Worm (Caenorhabditis elegans): ENCODE measurements around the gene sec-3.

Gene sec-3

DNA sequence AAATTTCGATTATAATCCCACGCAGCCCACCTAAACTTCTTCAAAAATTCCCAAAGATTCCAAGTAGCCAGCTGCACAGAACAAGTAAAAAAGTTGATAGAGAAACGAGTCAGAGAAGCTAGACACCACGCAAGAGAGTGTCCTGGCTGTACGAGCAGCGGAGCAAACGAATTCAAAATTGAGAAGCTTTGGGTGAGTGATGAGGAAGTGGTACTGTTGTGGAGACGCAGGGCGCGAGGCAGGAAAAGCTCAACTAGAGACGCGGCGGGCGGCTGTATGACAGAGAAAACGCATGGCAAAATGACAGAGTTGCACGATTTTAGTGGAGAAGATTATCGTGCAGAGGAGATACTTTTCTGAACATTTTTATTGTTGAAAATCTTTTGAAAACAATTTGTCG, 50.4 kb downstream of the sec-3 start (continued):
- TF ChIP-seq nhr-71 (tag; optimal IDR thresholded peaks at IDR 0.05), result peak; percentile 72
- no peak for TF ChIP-seq aly-2 (tag; optimal IDR thresholded peaks at IDR 0.05)
- TF ChIP-seq unc-30 (tag; optimal IDR thresholded peaks at IDR 0.05), result no peak
- no peak for TF ChIP-seq blmp-1 (tag; optimal IDR thresholded peaks at IDR 0.05)
- TF ChIP-seq nhr-47 (tag; optimal IDR thresholded peaks at IDR 0.05), result peak; percentile 58
- TF ChIP-seq nhr-12 (tag; optimal IDR thresholded peaks at IDR 0.05), result no peak
- peak; percentile 43 for TF ChIP-seq skn-1 (tag; optimal IDR thresholded peaks at IDR 0.05)
- peak; percentile 4 to 45 for TF ChIP-seq efl-1 (optimal IDR thresholded peaks at IDR 0.05)
- TF ChIP-seq efl-1 (GFP tag; optimal IDR thresholded peaks at IDR 0.05 in 1 of 2), result peak in 1 of 2 experiments; percentile 40
- TF ChIP-seq ces-1 (GFP tag; optimal IDR thresholded peaks at IDR 0.05), result no peak
- TF ChIP-seq fos-1 (tag; optimal IDR thresholded peaks at IDR 0.05), result no peak
- peak; percentile 51 for TF ChIP-seq snu-23 (GFP tag; optimal IDR thresholded peaks at IDR 0.05)
- peak in 1 of 3 experiments; percentile 6 for TF ChIP-seq dpl-1 (GFP tag; optimal IDR thresholded peaks at IDR 0.05)
- peak; percentile 20 for TF ChIP-seq nhr-20 (tag; optimal IDR thresholded peaks at IDR 0.05)
- no peak for TF ChIP-seq ceh-8 (GFP tag; optimal IDR thresholded peaks at IDR 0.05)
- TF ChIP-seq xbp-1 (tag; optimal IDR thresholded peaks at IDR 0.05), result peak; percentile 28
- TF ChIP-seq lin-14 (GFP tag; optimal IDR thresholded peaks at IDR 0.05), result peak; percentile 86
- TF ChIP-seq rnt-1 (tag; optimal IDR thresholded peaks at IDR 0.05), result peak; percentile 76
- no peak for TF ChIP-seq nhr-11 (tag; optimal IDR thresholded peaks at IDR 0.05)
- peak; percentile 40 to 66 (median 50) for TF ChIP-seq ceh-82 (tag; optimal IDR thresholded peaks at IDR 0.05)
- peak in 1 of 2 experiments; percentile 57 for TF ChIP-seq lsy-2 (tag; optimal IDR thresholded peaks at IDR 0.05)
- no peak for TF ChIP-seq ceh-63 (GFP tag; optimal IDR thresholded peaks at IDR 0.05)
- TF ChIP-seq vab-15 (tag; optimal IDR thresholded peaks at IDR 0.05), result no peak
- no peak for TF ChIP-seq zip-4 (GFP tag; optimal IDR thresholded peaks at IDR 0.05)

- TF ChIP-seq zip-4 (GFP tag; optimal IDR thresholded peaks at IDR 0.05) (no peak), rnt-1 (tag; optimal IDR thresholded peaks at IDR 0.05) (peak; percentile 68), efl-1 (optimal IDR thresholded peaks at IDR 0.05) (no peak), efl-1 (GFP tag; optimal IDR thresholded peaks at IDR 0.05 in 1 of 2) (peak in 1 of 2 experiments; percentile 60), lin-14 (GFP tag; optimal IDR thresholded peaks at IDR 0.05) (peak; percentile 20), zag-1 (tag; optimal IDR thresholded peaks at IDR 0.05) (no peak)
Observed at ce11 chrX:3048696-3049095, 51.0 kb downstream of the sec-3 start.

ce11 chrX:3047224-3047623, 52.4 kb downstream of the sec-3 start:
- TF ChIP-seq nhr-85 (tag), result peak; percentile 31
- TF ChIP-seq nhr-77 (tag; optimal IDR thresholded peaks at IDR 0.05), result no peak
- no peak for TF ChIP-seq sup-37 (GFP tag; optimal IDR thresholded peaks at IDR 0.05)

ce11 chrX:3045466-3045865, 54.2 kb downstream of the sec-3 start, which contains the start of gene cnnm-3:
Gene cnnm-3 (minus strand): TSS chrX:3045847.
- TF ChIP-seq nhr-90 (tag; optimal IDR thresholded peaks at IDR 0.05; ENCODE audit: poor library complexity), result no peak
- no peak for TF ChIP-seq pag-3 (tag; optimal IDR thresholded peaks at IDR 0.05; ENCODE audit: borderline replicate concordance, insufficient read depth)
- no peak for TF ChIP-seq rnt-1 (tag; optimal IDR thresholded peaks at IDR 0.05)
- no peak for TF ChIP-seq pax-3 (tag; optimal IDR thresholded peaks at IDR 0.05)
- TF ChIP-seq zag-1 (tag; optimal IDR thresholded peaks at IDR 0.05), result no peak
- TF ChIP-seq irx-1 (tag; optimal IDR thresholded peaks at IDR 0.05), result no peak
- TF ChIP-seq lin-14 (GFP tag; optimal IDR thresholded peaks at IDR 0.05), result no peak
- TF ChIP-seq fkh-4 (tag; optimal IDR thresholded peaks at IDR 0.05; ENCODE audit: borderline replicate concordance), result no peak
- no peak for TF ChIP-seq lsy-2 (tag; optimal IDR thresholded peaks at IDR 0.05)
- no peak for TF ChIP-seq nhr-85 (tag)
- no peak for TF ChIP-seq mef-2 (tag; optimal IDR thresholded peaks at IDR 0.05)
- TF ChIP-seq ces-1 (GFP tag; optimal IDR thresholded peaks at IDR 0.05), result no peak
- TF ChIP-seq nhr-71 (tag; optimal IDR thresholded peaks at IDR 0.05), result no peak
- TF ChIP-seq efl-1 (optimal IDR thresholded peaks at IDR 0.05), result no peak
- TF ChIP-seq efl-1 (GFP tag; optimal IDR thresholded peaks at IDR 0.05 in 1 of 2), result no peak
